Fruit fly (Drosophila melanogaster) S2 (cell line): ENCODE data around the gene CG6576.

Experiments used
- CG8478 ChIP-seq: fragments of >200 bp; optimal IDR thresholded peaks from 2 replicates; lab custom pipeline; 2018
- CTCF ChIP-seq, 2 experiments: fragments of >200 bp; optimal IDR thresholded peaks; 2 replicates each; lab custom pipeline; 2018

Gene CG6576

dm6 chr3L:8804082-8804814 is 48.5 kb downstream of the CG6576 start, which contains the start of the genes CG32023 and CG34427:
Gene CG32023 (minus strand): TSS chr3L:8804182.
Gene CG34427 (plus strand): TSS chr3L:8804764.
- TF ChIP-seq CTCF (optimal IDR thresholded peaks at IDR 0.05; lab: Kevin White, UChicago), result no peak
- no peak for TF ChIP-seq CG8478 (lab: Kevin White, UChicago)
